Worm (Caenorhabditis elegans): Measurements from ENCODE around the gene smk-1.

- no peak for TF ChIP-seq lsy-2 (tag; optimal IDR thresholded peaks at IDR 0.05)
- no peak for TF ChIP-seq pha-4 (tag; optimal IDR thresholded peaks at IDR 0.05)
- no peak for TF ChIP-seq unc-62 (GFP tag; optimal IDR thresholded peaks at IDR 0.05)
- TF ChIP-seq nhr-28 (tag; optimal IDR thresholded peaks at IDR 0.05): no peak
- TF ChIP-seq unc-39 (tag; optimal IDR thresholded peaks at IDR 0.05): no peak
- TF ChIP-seq nhr-237 (tag; optimal IDR thresholded peaks at IDR 0.05): no peak
- no peak for TF ChIP-seq zip-8 (tag; optimal IDR thresholded peaks at IDR 0.05)
- TF ChIP-seq lin-32 (GFP tag; optimal IDR thresholded peaks at IDR 0.05): no peak
- TF ChIP-seq elt-3 (tag; optimal IDR thresholded peaks at IDR 0.05): no peak
- TF ChIP-seq nhr-12 (tag; optimal IDR thresholded peaks at IDR 0.05): no peak
- no peak for TF ChIP-seq mab-5 (tag; optimal IDR thresholded peaks at IDR 0.05)
- TF ChIP-seq mep-1 (tag; optimal IDR thresholded peaks at IDR 0.05): no peak
- TF ChIP-seq ztf-11 (tag; optimal IDR thresholded peaks at IDR 0.05): no peak
Measured at ce11 chrV:8610633-8611404, 3.2 kb downstream of the smk-1 start, which contains the start of gene fip-4.

Data from whole organism, mixed stage, embryonic.